Worm (Caenorhabditis elegans): Measurements from ENCODE around the gene mboa-2.

The mboa-2 gene

DNA sequence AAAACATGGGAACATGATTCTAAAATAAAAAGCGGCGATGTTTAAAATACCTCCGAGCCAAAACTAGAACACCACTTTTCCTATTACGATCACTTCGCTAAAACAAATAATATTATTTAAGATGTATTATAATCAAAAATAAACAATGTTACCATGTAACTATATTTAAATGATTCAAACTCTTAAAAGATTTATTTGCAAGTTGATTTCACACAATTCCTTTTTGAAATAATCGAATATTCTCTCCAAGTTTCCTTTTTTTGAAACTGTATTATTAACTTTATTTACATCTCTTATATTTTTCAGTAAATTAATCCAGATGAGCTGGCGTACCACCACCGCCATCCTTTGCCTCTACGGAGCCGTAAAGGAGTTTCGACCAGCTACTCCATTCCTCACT is 18.9 kb upstream of the mboa-2 start, which contains the start of gene folt-1:
Gene folt-1, plus strand, starts transcription at position 301 of the 400 bp plus-strand sequence.
- TF ChIP-seq ama-1 (optimal IDR thresholded peaks at IDR 0.05) (no peak), hnd-1 (tag; optimal IDR thresholded peaks at IDR 0.05) (no peak), F13C5.2 (tag; optimal IDR thresholded peaks at IDR 0.05) (no peak), B0310.2 (tag; optimal IDR thresholded peaks at IDR 0.05) (no peak), pes-1 (GFP tag; IDR thresholded peaks at IDR 0.05) (no peak), ets-7 (tag; optimal IDR thresholded peaks at IDR 0.05) (no peak), hmbx-1 (tag; optimal IDR thresholded peaks at IDR 0.05) (no peak), ceh-13 (GFP tag; optimal IDR thresholded peaks at IDR 0.05) (no peak), sea-1 (GFP tag; conservative IDR thresholded peaks at IDR 0.05) (no peak), flt-1 (GFP tag; IDR thresholded peaks at IDR 0.05) (no peak), tbx-11 (GFP tag; IDR thresholded peaks at IDR 0.05) (no peak), tra-4 (tag; optimal IDR thresholded peaks at IDR 0.05) (no peak), hmg-4 (GFP tag; optimal IDR thresholded peaks at IDR 0.05) (no peak), scrt-1 (GFP tag; IDR thresholded peaks at IDR 0.05) (no peak), aly-1 (tag; optimal IDR thresholded peaks at IDR 0.05) (no peak)

DNA sequence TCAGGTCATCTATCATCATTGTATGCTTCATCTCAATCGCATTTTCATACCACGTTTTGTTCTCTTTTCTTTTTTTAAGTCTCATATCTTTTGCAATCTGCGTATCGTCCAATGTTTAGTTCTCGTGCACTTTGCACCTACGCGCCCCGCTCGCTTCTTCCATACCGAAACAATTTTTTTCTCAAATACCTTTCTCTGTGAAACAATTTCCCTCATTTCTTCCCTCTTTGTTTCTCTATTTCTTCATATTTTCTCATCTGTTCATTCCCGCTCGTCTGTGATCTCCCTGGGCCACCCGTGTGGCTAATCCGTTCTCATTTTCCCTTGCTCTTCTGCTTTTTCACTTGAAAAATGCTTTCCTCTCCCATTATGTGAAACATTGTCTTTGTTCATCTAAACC is 18.0 kb upstream of the mboa-2 start:
- TF ChIP-seq hmg-4 (GFP tag; optimal IDR thresholded peaks at IDR 0.05) (no peak), ama-1 (optimal IDR thresholded peaks at IDR 0.05) (no peak), hnd-1 (tag; optimal IDR thresholded peaks at IDR 0.05) (no peak), tbx-11 (GFP tag; IDR thresholded peaks at IDR 0.05) (no peak), ceh-13 (GFP tag; optimal IDR thresholded peaks at IDR 0.05) (no peak), ets-7 (tag; optimal IDR thresholded peaks at IDR 0.05) (no peak), hmbx-1 (tag; optimal IDR thresholded peaks at IDR 0.05) (no peak), F13C5.2 (tag; optimal IDR thresholded peaks at IDR 0.05) (no peak), sea-1 (GFP tag; conservative IDR thresholded peaks at IDR 0.05) (no peak)

DNA sequence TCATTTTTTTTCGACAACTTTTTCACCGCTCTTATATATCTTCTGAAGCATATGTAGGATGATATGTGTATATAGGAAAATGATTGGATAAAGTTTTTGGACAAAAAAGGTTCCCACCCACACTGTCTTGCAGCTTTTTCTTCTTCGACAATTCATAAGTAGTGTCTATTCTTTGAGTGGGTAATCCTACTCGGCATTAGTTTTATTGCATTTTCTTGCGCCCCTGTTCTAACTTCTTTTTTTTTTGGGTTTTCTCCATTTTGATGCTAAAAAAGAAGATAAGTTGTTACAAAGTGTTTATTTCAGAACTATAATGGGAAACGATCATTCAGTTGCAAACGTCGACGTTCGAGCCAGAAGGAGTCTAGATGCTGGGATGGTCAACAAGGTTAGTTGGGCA is 12.0 kb upstream of the mboa-2 start, which contains the start of gene glb-3:
Gene glb-3, plus strand, starts transcription at position 301 of the 400 bp plus-strand sequence.
- TF ChIP-seq ceh-36 (tag; optimal IDR thresholded peaks at IDR 0.05) (no peak), sea-1 (GFP tag; conservative IDR thresholded peaks at IDR 0.05) (no peak), hmg-4 (GFP tag; optimal IDR thresholded peaks at IDR 0.05) (no peak), hnd-1 (tag; optimal IDR thresholded peaks at IDR 0.05) (no peak), tra-4 (tag; optimal IDR thresholded peaks at IDR 0.05) (no peak), hmbx-1 (tag; optimal IDR thresholded peaks at IDR 0.05) (no peak), scrt-1 (GFP tag; IDR thresholded peaks at IDR 0.05) (no peak), B0310.2 (tag; optimal IDR thresholded peaks at IDR 0.05) (no peak), tbx-37 (GFP tag; conservative IDR thresholded peaks at IDR 0.05) (no peak), flt-1 (GFP tag; IDR thresholded peaks at IDR 0.05) (no peak), ceh-13 (GFP tag; optimal IDR thresholded peaks at IDR 0.05) (no peak)

DNA sequence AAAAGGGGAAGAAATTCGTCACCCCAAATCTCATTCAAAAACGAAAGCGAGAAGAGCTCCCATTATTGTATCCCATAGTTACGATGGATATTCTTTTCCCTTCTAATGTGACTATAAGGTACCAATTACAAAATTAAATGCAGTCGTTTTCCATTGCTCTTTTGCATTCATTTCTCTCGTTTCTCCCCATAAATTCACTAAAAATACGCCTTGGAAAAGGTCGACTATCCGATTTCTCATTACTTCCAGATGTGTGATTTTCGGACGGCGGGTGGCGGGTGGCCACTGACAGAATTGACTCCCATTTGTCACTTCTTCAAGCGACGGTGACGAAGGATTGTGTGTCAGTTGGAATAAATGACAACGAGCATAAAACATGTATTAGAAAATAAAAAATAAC is 11.2 kb upstream of the mboa-2 start:
- TF ChIP-seq hmbx-1 (tag; optimal IDR thresholded peaks at IDR 0.05) = no peak
- no peak for TF ChIP-seq tbx-37 (GFP tag; conservative IDR thresholded peaks at IDR 0.05)
- TF ChIP-seq ceh-36 (tag; optimal IDR thresholded peaks at IDR 0.05) = no peak
- TF ChIP-seq sea-1 (GFP tag; conservative IDR thresholded peaks at IDR 0.05) = no peak
- no peak for TF ChIP-seq scrt-1 (GFP tag; IDR thresholded peaks at IDR 0.05)
- no peak for TF ChIP-seq F13C5.2 (tag; optimal IDR thresholded peaks at IDR 0.05)
- no peak for TF ChIP-seq hnd-1 (tag; optimal IDR thresholded peaks at IDR 0.05)
- no peak for TF ChIP-seq ceh-13 (GFP tag; optimal IDR thresholded peaks at IDR 0.05)
- no peak for TF ChIP-seq pes-1 (GFP tag; IDR thresholded peaks at IDR 0.05)
- no peak for TF ChIP-seq B0310.2 (tag; optimal IDR thresholded peaks at IDR 0.05)
- TF ChIP-seq tbx-11 (GFP tag; IDR thresholded peaks at IDR 0.05) = no peak

DNA sequence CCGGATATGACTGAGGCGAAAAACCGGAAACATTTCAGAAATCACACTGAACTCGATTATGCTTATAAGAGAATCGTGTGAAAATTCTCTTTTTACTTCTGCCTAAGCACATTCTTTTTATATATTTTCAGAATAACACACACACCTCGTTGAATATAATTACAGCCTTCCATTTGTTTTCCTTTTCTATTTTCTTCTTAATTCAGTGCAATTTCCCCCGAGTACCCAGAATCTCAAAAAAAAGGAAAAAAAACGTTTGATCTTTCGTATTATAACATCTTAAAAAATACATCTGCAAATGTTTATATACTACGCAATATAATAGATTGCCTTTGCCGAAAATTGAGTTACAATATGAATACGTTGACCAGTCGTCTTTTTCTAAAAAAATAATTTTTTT is 9.5 kb upstream of the mboa-2 start:
- TF ChIP-seq aly-1 (tag; optimal IDR thresholded peaks at IDR 0.05) = no peak
- TF ChIP-seq hmbx-1 (tag; optimal IDR thresholded peaks at IDR 0.05) = no peak

DNA sequence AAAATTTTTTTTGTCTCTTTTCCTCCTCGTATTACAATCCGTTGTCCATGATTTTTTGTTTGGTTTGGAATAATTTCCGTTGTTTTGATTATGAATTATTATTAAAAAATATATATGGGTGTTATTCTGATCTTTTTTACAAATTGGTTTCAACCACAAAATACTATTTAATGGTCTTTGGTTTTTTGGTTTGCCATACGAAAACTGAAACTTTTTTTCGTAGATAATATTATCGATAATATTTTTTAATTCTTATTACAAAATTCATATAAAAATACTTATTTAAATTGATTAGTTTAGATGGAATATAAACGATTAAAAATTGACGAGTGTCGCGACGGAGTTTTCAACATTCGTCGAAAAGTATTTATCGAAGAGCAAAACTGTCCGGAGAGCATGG is 4.9 kb upstream of the mboa-2 start, which contains the start of gene jmjd-5:
Gene jmjd-5, plus strand, starts transcription at position 301 of the 400 bp plus-strand sequence.
- TF ChIP-seq ceh-36 (tag; optimal IDR thresholded peaks at IDR 0.05) (no peak), ets-7 (tag; optimal IDR thresholded peaks at IDR 0.05) (no peak), B0310.2 (tag; optimal IDR thresholded peaks at IDR 0.05) (no peak), hmg-4 (GFP tag; optimal IDR thresholded peaks at IDR 0.05) (no peak), pes-1 (GFP tag; IDR thresholded peaks at IDR 0.05) (no peak), hmbx-1 (tag; optimal IDR thresholded peaks at IDR 0.05) (no peak), ceh-13 (GFP tag; optimal IDR thresholded peaks at IDR 0.05) (no peak), hnd-1 (tag; optimal IDR thresholded peaks at IDR 0.05) (no peak), aly-1 (tag; optimal IDR thresholded peaks at IDR 0.05) (no peak), tbx-11 (GFP tag; IDR thresholded peaks at IDR 0.05) (no peak), F13C5.2 (tag; optimal IDR thresholded peaks at IDR 0.05) (no peak), tra-4 (tag; optimal IDR thresholded peaks at IDR 0.05) (no peak), flt-1 (GFP tag; IDR thresholded peaks at IDR 0.05) (no peak), sea-1 (GFP tag; conservative IDR thresholded peaks at IDR 0.05) (no peak), tbx-37 (GFP tag; conservative IDR thresholded peaks at IDR 0.05) (no peak), ama-1 (optimal IDR thresholded peaks at IDR 0.05) (no peak), scrt-1 (GFP tag; IDR thresholded peaks at IDR 0.05) (no peak)

DNA sequence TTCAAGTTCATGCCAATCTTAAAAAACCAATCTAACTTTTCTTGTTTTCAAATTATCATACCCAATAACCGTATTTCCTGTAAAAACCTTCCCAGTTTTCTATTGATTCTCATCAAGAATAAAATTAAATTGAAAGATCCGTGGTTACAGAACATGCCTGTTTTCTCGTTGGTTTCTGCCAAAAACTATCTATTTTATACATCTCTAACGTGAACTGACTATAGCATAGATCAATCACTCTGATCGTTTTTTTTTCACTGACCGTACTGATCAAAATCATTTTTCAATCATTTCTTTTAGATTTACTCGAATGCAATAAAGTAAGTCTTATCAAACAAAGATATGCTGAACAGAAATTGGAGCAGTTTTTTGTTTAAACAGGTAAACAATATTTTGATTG is 2.6 kb upstream of the mboa-2 start, which contains the start of gene C06H2.2:
Gene C06H2.2, plus strand, starts transcription at position 301 of the 400 bp plus-strand sequence.
- TF ChIP-seq pes-1 (GFP tag; IDR thresholded peaks at IDR 0.05) = no peak
- no peak for TF ChIP-seq hmg-4 (GFP tag; optimal IDR thresholded peaks at IDR 0.05)
- TF ChIP-seq tbx-37 (GFP tag; conservative IDR thresholded peaks at IDR 0.05) = no peak
- TF ChIP-seq B0310.2 (tag; optimal IDR thresholded peaks at IDR 0.05) = no peak
- TF ChIP-seq sea-1 (GFP tag; conservative IDR thresholded peaks at IDR 0.05) = no peak
- TF ChIP-seq scrt-1 (GFP tag; IDR thresholded peaks at IDR 0.05) = no peak
- no peak for TF ChIP-seq ets-7 (tag; optimal IDR thresholded peaks at IDR 0.05)
- TF ChIP-seq ceh-36 (tag; optimal IDR thresholded peaks at IDR 0.05) = no peak
- TF ChIP-seq aly-1 (tag; optimal IDR thresholded peaks at IDR 0.05) = no peak
- no peak for TF ChIP-seq hmbx-1 (tag; optimal IDR thresholded peaks at IDR 0.05)
- no peak for TF ChIP-seq ama-1 (optimal IDR thresholded peaks at IDR 0.05)
- no peak for TF ChIP-seq flt-1 (GFP tag; IDR thresholded peaks at IDR 0.05)
- no peak for TF ChIP-seq hnd-1 (tag; optimal IDR thresholded peaks at IDR 0.05)
- TF ChIP-seq F13C5.2 (tag; optimal IDR thresholded peaks at IDR 0.05) = no peak
- no peak for TF ChIP-seq tra-4 (tag; optimal IDR thresholded peaks at IDR 0.05)
- no peak for TF ChIP-seq tbx-11 (GFP tag; IDR thresholded peaks at IDR 0.05)
- no peak for TF ChIP-seq ceh-13 (GFP tag; optimal IDR thresholded peaks at IDR 0.05)
